Fruit fly (Drosophila melanogaster) whole organism, wandering third instar larva: ENCODE results near the gene CG13113.

Experiments
- Myc ChIP-seq: fragments of >200 bp; optimal IDR thresholded peaks from 2 replicates; lab custom pipeline; 2017
- OdsH ChIP-seq: fragments of 200-800 bp; sonication (Bioruptor generic); optimal IDR thresholded peaks from 2 replicates; lab custom pipeline; 2016; ENCODE audit warnings: missing biosample characterization, mild to moderate bottlenecking, missing genetic modification characterization
- dl ChIP-seq, 2 experiments: fragments of 175-275, 200-275 bp in 1 of 2; fragments of 200-275 bp in 1 of 2; sonication (Bioruptor generic); optimal IDR thresholded peaks; lab custom pipeline; 2018; ENCODE audit warnings: mild to moderate bottlenecking in 2 of 2, missing biosample characterization in 2 of 2, missing genetic modification characterization in 2 of 2, moderate library complexity in 2 of 2; ENCODE audit not compliant: partially characterized antibody in 2 of 2, insufficient read depth in 1 of 2

DNA sequence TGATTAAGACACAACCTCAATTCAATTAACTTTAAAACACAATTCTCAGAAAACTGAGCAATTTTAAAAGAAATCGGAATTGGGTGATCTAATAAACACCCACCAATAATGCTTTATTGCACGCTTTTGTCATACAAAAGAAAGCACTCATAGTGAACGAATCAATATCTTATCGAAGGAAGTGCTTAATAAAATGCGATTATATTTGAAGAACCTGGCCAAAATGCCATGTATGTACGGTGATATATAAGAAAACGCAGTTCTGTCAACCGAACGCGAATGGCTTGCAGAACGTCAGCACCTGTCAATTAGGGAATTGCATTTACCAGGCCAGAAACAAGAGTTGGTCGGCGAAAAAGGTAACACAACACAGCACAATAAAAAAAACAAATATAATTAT is 30.2 kb upstream of the CG13113 start:
- TF ChIP-seq OdsH (no peak), Myc (no peak), dl (GFP tag; optimal IDR thresholded peaks at IDR 0.05; lab: Kevin White, UChicago; ENCODE audit: insufficient read depth in 1 of 2, partially characterized antibody in 2 of 2) (no peak)
